Fruit fly (Drosophila melanogaster) whole organism, embryonic: ENCODE data around the gene CG7407.

ENCODE experiments used
- Ada2b ChIP-seq: fragments of 200-800 bp; sonication (Bioruptor generic); IDR thresholded peaks from 2 replicates; pipeline ENCODE4 v1.3.6; 2022; ENCODE audit warnings: missing biosample characterization, missing genetic modification characterization
- Awh ChIP-seq: fragments of 200-800 bp; sonication (Bioruptor generic); IDR thresholded peaks from 2 replicates; pipeline ENCODE4, ENCODE4 v1.3.6; 2022; ENCODE audit warnings: missing biosample characterization, missing genetic modification characterization
- CG10147 ChIP-seq: fragments of 200-800 bp; sonication (Bioruptor generic); optimal IDR thresholded peaks from 2 replicates; lab custom pipeline; 2019; ENCODE audit warnings: missing biosample characterization, mild to moderate bottlenecking, missing genetic modification characterization, moderate library complexity
- CG11504 ChIP-seq: fragments of 200-800 bp; sonication (Bioruptor generic); optimal IDR thresholded peaks from 3 replicates; lab custom pipeline; 2019; ENCODE audit warnings: missing biosample characterization, mild to moderate bottlenecking, missing genetic modification characterization, moderate library complexity
- CG12104 ChIP-seq: fragments of 200-800 bp; sonication (Bioruptor generic); optimal IDR thresholded peaks from 3 replicates; lab custom pipeline; 2016; ENCODE audit warnings: missing biosample characterization, missing genetic modification characterization
- CG13123 ChIP-seq: fragments of 200-800 bp; sonication (Bioruptor generic); optimal IDR thresholded peaks from 2 replicates; lab custom pipeline; 2016; ENCODE audit warnings: missing biosample characterization, missing genetic modification characterization
- CG13287 ChIP-seq: fragments of 200-800 bp; sonication (Bioruptor generic); IDR thresholded peaks from 2 replicates; pipeline ENCODE4 v1.3.6; 2022; ENCODE audit warnings: missing biosample characterization, missing genetic modification characterization; ENCODE audit not compliant: partially characterized antibody
- CG16815 ChIP-seq: fragments of 200-800 bp; sonication (Bioruptor generic); optimal IDR thresholded peaks from 3 replicates; lab custom pipeline; 2017; ENCODE audit warnings: missing biosample characterization, mild to moderate bottlenecking, missing genetic modification characterization
- CG17568 ChIP-seq: fragments of 200-800 bp; sonication (Bioruptor generic); optimal IDR thresholded peaks from 2 replicates; lab custom pipeline; 2018; ENCODE audit warnings: missing biosample characterization, mild to moderate bottlenecking, missing genetic modification characterization, moderate library complexity
- CG17829 ChIP-seq: fragments of 200-800 bp; optimal IDR thresholded peaks from 2 replicates; lab custom pipeline; 2019; ENCODE audit warnings: missing biosample characterization, mild to moderate bottlenecking, missing genetic modification characterization, moderate library complexity
- CG32532 ChIP-seq: fragments of 200-800 bp; sonication (Bioruptor generic); IDR thresholded peaks from 2 replicates; pipeline ENCODE4 v1.3.6; 2022; ENCODE audit warnings: missing biosample characterization, missing genetic modification characterization
- CG33213 ChIP-seq: fragments of 200-800 bp; sonication (Bioruptor generic); optimal IDR thresholded peaks from 3 replicates; lab custom pipeline; 2016; ENCODE audit warnings: missing biosample characterization, missing genetic modification characterization
- CG3407 ChIP-seq: fragments of 200-800 bp; sonication (Bioruptor generic); optimal IDR thresholded peaks from 2 replicates; lab custom pipeline; 2018; ENCODE audit warnings: missing biosample characterization, mild to moderate bottlenecking, missing genetic modification characterization
- CG4730 ChIP-seq: fragments of 200-800 bp; sonication (Bioruptor generic); IDR thresholded peaks from 2 replicates; pipeline ENCODE4 v1.3.6; 2022; ENCODE audit warnings: missing biosample characterization, missing genetic modification characterization
- CG8290 ChIP-seq, 3 experiments: fragments of 200-800 bp; sonication (Bioruptor generic); optimal IDR thresholded peaks; 2 replicates each; lab custom pipeline; 2016 to 2019; ENCODE audit warnings: missing biosample characterization in 3 of 3, missing genetic modification characterization in 3 of 3, mild to moderate bottlenecking in 2 of 3, moderate library complexity in 1 of 3
- CG8359 ChIP-seq: fragments of 200-800 bp; sonication (Bioruptor generic); optimal IDR thresholded peaks from 2 replicates; lab custom pipeline; 2017; ENCODE audit warnings: missing biosample characterization, mild to moderate bottlenecking, missing genetic modification characterization, borderline replicate concordance
- CG8478 ChIP-seq: fragments of >200 bp; optimal IDR thresholded peaks from 2 replicates; lab custom pipeline; 2018
- CG8944 ChIP-seq: fragments of 200-800 bp; sonication (Bioruptor generic); optimal IDR thresholded peaks from 3 replicates; lab custom pipeline; 2016; ENCODE audit warnings: missing biosample characterization, missing genetic modification characterization
- Fer2 ChIP-seq: fragments of 200-800 bp; sonication (Bioruptor generic); optimal IDR thresholded peaks from 2 replicates; lab custom pipeline; 2018; ENCODE audit warnings: missing biosample characterization, mild to moderate bottlenecking, missing genetic modification characterization, moderate library complexity
- HLH3B ChIP-seq: fragments of 200-800 bp; sonication (Bioruptor generic); IDR thresholded peaks from 2 replicates; pipeline ENCODE4 v1.3.6; 2022; ENCODE audit warnings: missing biosample characterization, missing genetic modification characterization
- Hand ChIP-seq: fragments of 200-800 bp; sonication (Bioruptor generic); optimal IDR thresholded peaks from 2 replicates; lab custom pipeline; 2017; ENCODE audit warnings: mild to moderate bottlenecking, missing biosample characterization, missing genetic modification reagents, missing genetic modification characterization
- Jarid2 ChIP-seq: fragments of 200-800 bp; sonication (Bioruptor generic); optimal IDR thresholded peaks from 3 replicates; lab custom pipeline; 2017; ENCODE audit warnings: mild to moderate bottlenecking, missing biosample characterization, missing genetic modification reagents, missing genetic modification characterization
- Lpt ChIP-seq: fragments of >200 bp; optimal IDR thresholded peaks from 2 replicates; lab custom pipeline; 2018; ENCODE audit warnings: missing biosample characterization, missing genetic modification characterization
- MBD-R2 ChIP-seq: fragments of 200-800 bp; sonication (Bioruptor generic); IDR thresholded peaks from 2 replicates; pipeline ENCODE4 v1.3.6; 2022; ENCODE audit warnings: missing biosample characterization, missing genetic modification characterization
- Mad ChIP-seq: fragments of 200-800 bp; sonication (Bioruptor generic); optimal IDR thresholded peaks from 2 replicates; lab custom pipeline; 2016; ENCODE audit warnings: missing biosample characterization, missing genetic modification characterization
- Pdp1 ChIP-seq, 2 experiments: fragments of 200-800 bp; sonication (Bioruptor generic); optimal IDR thresholded peaks; 3 replicates each; lab custom pipeline; 2016; ENCODE audit warnings: missing biosample characterization in 2 of 2, missing genetic modification characterization in 2 of 2, mild to moderate bottlenecking in 1 of 2, moderate library complexity in 1 of 2
- Stat92E ChIP-seq, 3 experiments: fragments of >200 bp in 2 of 3; fragments of 200-800 bp in 1 of 3; sonication (Bioruptor generic) in 1 of 3; optimal IDR thresholded peaks; 2 replicates each; lab custom pipeline; 2017 to 2019; ENCODE audit warnings: missing biosample characterization in 3 of 3, missing genetic modification characterization in 3 of 3, mild to moderate bottlenecking in 1 of 3, moderate library complexity in 1 of 3
- bigmax ChIP-seq: fragments of 200-800 bp; sonication (Bioruptor generic); optimal IDR thresholded peaks from 2 replicates; lab custom pipeline; 2018; ENCODE audit warnings: missing biosample characterization, mild to moderate bottlenecking, missing genetic modification characterization
- bowl ChIP-seq: fragments of 200-800 bp; sonication (Bioruptor generic); IDR thresholded peaks from 2 replicates; pipeline ENCODE4 v1.3.6; 2022; ENCODE audit warnings: missing biosample characterization, missing genetic modification characterization
- cas ChIP-seq: fragments of 200-800 bp; sonication (Bioruptor generic); IDR thresholded peaks from 2 replicates; pipeline ENCODE4 v1.3.6; 2022; ENCODE audit warnings: missing biosample characterization, missing genetic modification characterization
- crp ChIP-seq, 2 experiments: fragments of 200-800 bp; sonication (Bioruptor generic); optimal IDR thresholded peaks; 2 replicates in 1 of 2; 3 replicates in 1 of 2; lab custom pipeline; 2017; ENCODE audit warnings: missing biosample characterization in 2 of 2, missing genetic modification characterization in 2 of 2, mild to moderate bottlenecking in 1 of 2, moderate library complexity in 1 of 2
- dmrt11E ChIP-seq: fragments of 200-800 bp; sonication (Bioruptor generic); optimal IDR thresholded peaks from 3 replicates; lab custom pipeline; 2018; ENCODE audit warnings: missing biosample characterization, mild to moderate bottlenecking, missing genetic modification characterization, moderate library complexity
- dysf ChIP-seq: fragments of 200-800 bp; sonication (Bioruptor generic); IDR thresholded peaks from 3 replicates; pipeline ENCODE4 v1.3.6; 2022; ENCODE audit warnings: missing biosample characterization, missing genetic modification characterization
- ems ChIP-seq: fragments of 200-800 bp; sonication (Bioruptor generic); optimal IDR thresholded peaks from 3 replicates; lab custom pipeline; 2016; ENCODE audit warnings: missing biosample characterization, missing genetic modification characterization
- ewg ChIP-seq: fragments of 200-800 bp; sonication (Bioruptor generic); optimal IDR thresholded peaks from 3 replicates; lab custom pipeline; 2017; ENCODE audit warnings: mild to moderate bottlenecking, missing biosample characterization, missing genetic modification reagents, missing genetic modification characterization
- fu2 ChIP-seq: fragments of 200-800 bp; sonication (Bioruptor generic); optimal IDR thresholded peaks from 2 replicates; lab custom pipeline; 2016; ENCODE audit warnings: missing biosample characterization, missing genetic modification characterization
- gem ChIP-seq: fragments of 200-800 bp; sonication (Bioruptor generic); optimal IDR thresholded peaks from 2 replicates; lab custom pipeline; 2019; ENCODE audit warnings: missing biosample characterization, mild to moderate bottlenecking, missing genetic modification characterization, moderate library complexity
- h ChIP-seq: fragments of >200 bp; optimal IDR thresholded peaks from 2 replicates; lab custom pipeline; 2017
- her ChIP-seq: fragments of 200-800 bp; sonication (Bioruptor generic); optimal IDR thresholded peaks from 2 replicates; lab custom pipeline; 2016; ENCODE audit warnings: missing biosample characterization, missing genetic modification characterization
- jigr1 ChIP-seq: fragments of 200-800 bp; sonication (Bioruptor generic); IDR thresholded peaks from 3 replicates; pipeline ENCODE4 v1.3.6; 2022; ENCODE audit warnings: missing biosample characterization, missing genetic modification characterization
- jumu ChIP-seq: fragments of 200-800 bp; sonication (Bioruptor generic); optimal IDR thresholded peaks from 3 replicates; lab custom pipeline; 2016; ENCODE audit warnings: missing biosample characterization, missing genetic modification characterization
- klu ChIP-seq: fragments of 200-800 bp; sonication (Bioruptor generic); IDR thresholded peaks from 2 replicates; pipeline ENCODE4 v1.3.6; 2022; ENCODE audit warnings: missing biosample characterization, missing genetic modification characterization
- lab ChIP-seq: fragments of 200-800 bp; sonication (Bioruptor generic); optimal IDR thresholded peaks from 3 replicates; lab custom pipeline; 2017; ENCODE audit warnings: missing biosample characterization, missing genetic modification characterization, mild to moderate bottlenecking, moderate library complexity, missing genetic modification reagents
- lbe ChIP-seq: fragments of 200-800 bp; sonication (Bioruptor generic); optimal IDR thresholded peaks from 2 replicates; lab custom pipeline; 2016; ENCODE audit warnings: missing biosample characterization, mild to moderate bottlenecking, missing genetic modification characterization
- nerfin-2 ChIP-seq: fragments of 200-800 bp; sonication (Bioruptor generic); IDR thresholded peaks from 2 replicates; pipeline ENCODE4 v1.3.6; 2022; ENCODE audit warnings: missing biosample characterization, missing genetic modification characterization; ENCODE audit not compliant: partially characterized antibody
- row ChIP-seq: fragments of 200-800 bp; sonication (Bioruptor generic); IDR thresholded peaks from 3 replicates; pipeline ENCODE4 v1.3.6; 2022; ENCODE audit warnings: missing biosample characterization, missing genetic modification characterization
- run ChIP-seq: fragments of 200-800 bp; sonication (Bioruptor generic); optimal IDR thresholded peaks from 3 replicates; lab custom pipeline; 2018; ENCODE audit warnings: missing biosample characterization, mild to moderate bottlenecking, missing genetic modification characterization
- sna ChIP-seq: fragments of 200-800 bp; sonication (Bioruptor generic); IDR thresholded peaks from 2 replicates; pipeline ENCODE4 v1.3.6; 2022; ENCODE audit warnings: missing biosample characterization, missing genetic modification characterization; ENCODE audit not compliant: partially characterized antibody
- tgo ChIP-seq: fragments of 200-800 bp; sonication (Bioruptor generic); IDR thresholded peaks from 3 replicates; pipeline ENCODE4 v1.3.6; 2022; ENCODE audit warnings: missing biosample characterization, missing genetic modification characterization

CG7407 gene

dm6 chr3L:21808003-21808530, 15.2 kb upstream of the CG7407 start (continued):
- TF ChIP-seq row (GFP tag; lab: Robert Waterston, UW) (peak; percentile 86; the same call in 2 of the 3 replicates), CG8290 (GFP tag; optimal IDR thresholded peaks at IDR 0.05; lab: Kevin White, UChicago) (peak; percentile 58), CG8290 (tag; optimal IDR thresholded peaks at IDR 0.05; lab: Kevin White, UChicago) (no peak), klu (GFP tag; lab: Robert Waterston, UW) (no peak), bigmax (no peak), CG16815 (GFP tag; lab: Kevin White, UChicago) (peak; percentile 31), jigr1 (no peak), MBD-R2 (GFP tag; lab: Robert Waterston, UW) (0 out of 2 replicates have a peak, but pooled peaks have one; percentile 38), her (GFP tag; lab: Kevin White, UChicago) (no peak), gem (tag; lab: Kevin White, UChicago) (peak; percentile 87), CG11504 (no peak), lab (GFP tag; lab: Kevin White, UChicago) (no peak), Pdp1 (GFP tag; optimal IDR thresholded peaks at IDR 0.05; lab: Kevin White, UChicago) (no peak), CG32532 (GFP tag; lab: Robert Waterston, UW) (peak; percentile 72; the same call in 1 of the 2 replicates), Awh (GFP tag; lab: Robert Waterston, UW) (peak; percentile 52; the same call in 1 of the 2 replicates), fu2 (no peak), bowl (GFP tag; lab: Robert Waterston, UW) (no peak), nerfin-2 (GFP tag; lab: Robert Waterston, UW) (no peak), CG3407 (peak; percentile 25), dysf (GFP tag; lab: Robert Waterston, UW) (peak; percentile 69; the same call in 2 of the 3 replicates), CG33213 (GFP tag; lab: Kevin White, UChicago) (no peak), CG17568 (no peak), Stat92E (GFP tag; optimal IDR thresholded peaks at IDR 0.05; lab: Kevin White, UChicago) (peak in 1 of 3 experiments; percentile 53), Hand (GFP tag; lab: Kevin White, UChicago) (no peak), Fer2 (tag; lab: Kevin White, UChicago) (no peak), CG13287 (GFP tag; lab: Robert Waterston, UW) (no peak), dmrt11E (tag; lab: Kevin White, UChicago) (peak; percentile 87), CG8359 (GFP tag; lab: Kevin White, UChicago) (peak; percentile 33), lbe (peak; percentile 10), CG17829 (tag; lab: Kevin White, UChicago) (peak; percentile 80), CG8944 (GFP tag; lab: Kevin White, UChicago) (no peak), CG4730 (GFP tag; lab: Robert Waterston, UW) (0 out of 2 replicates have a peak, but pooled peaks have one; percentile 16), CG8478 (no peak), jumu (GFP tag; lab: Kevin White, UChicago) (no peak), sna (no peak), ewg (GFP tag; lab: Kevin White, UChicago) (peak; percentile 28), HLH3B (GFP tag; lab: Robert Waterston, UW) (0 out of 2 replicates have a peak, but pooled peaks have one; percentile 44), CG10147 (GFP tag; lab: Kevin White, UChicago) (no peak), Ada2b (GFP tag; lab: Robert Waterston, UW) (peak; percentile 61; the same call in 1 of the 2 replicates), tgo (peak; percentile 72), crp (GFP tag; optimal IDR thresholded peaks at IDR 0.05; lab: Kevin White, UChicago) (no peak), h (lab: Kevin White, UChicago) (no peak), Lpt (GFP tag; lab: Kevin White, UChicago) (no peak), Jarid2 (peak; percentile 56), Mad (GFP tag; lab: Kevin White, UChicago) (no peak), CG13123 (peak; percentile 44), CG12104 (GFP tag; lab: Kevin White, UChicago) (no peak), run (peak; percentile 35), cas (GFP tag; lab: Robert Waterston, UW) (0 out of 2 replicates have a peak, but pooled peaks have one; percentile 10), ems (GFP tag; lab: Kevin White, UChicago) (no peak)
